Fruit fly (Drosophila melanogaster): ENCODE data around the gene CG7133.

CG7133 gene

DNA sequence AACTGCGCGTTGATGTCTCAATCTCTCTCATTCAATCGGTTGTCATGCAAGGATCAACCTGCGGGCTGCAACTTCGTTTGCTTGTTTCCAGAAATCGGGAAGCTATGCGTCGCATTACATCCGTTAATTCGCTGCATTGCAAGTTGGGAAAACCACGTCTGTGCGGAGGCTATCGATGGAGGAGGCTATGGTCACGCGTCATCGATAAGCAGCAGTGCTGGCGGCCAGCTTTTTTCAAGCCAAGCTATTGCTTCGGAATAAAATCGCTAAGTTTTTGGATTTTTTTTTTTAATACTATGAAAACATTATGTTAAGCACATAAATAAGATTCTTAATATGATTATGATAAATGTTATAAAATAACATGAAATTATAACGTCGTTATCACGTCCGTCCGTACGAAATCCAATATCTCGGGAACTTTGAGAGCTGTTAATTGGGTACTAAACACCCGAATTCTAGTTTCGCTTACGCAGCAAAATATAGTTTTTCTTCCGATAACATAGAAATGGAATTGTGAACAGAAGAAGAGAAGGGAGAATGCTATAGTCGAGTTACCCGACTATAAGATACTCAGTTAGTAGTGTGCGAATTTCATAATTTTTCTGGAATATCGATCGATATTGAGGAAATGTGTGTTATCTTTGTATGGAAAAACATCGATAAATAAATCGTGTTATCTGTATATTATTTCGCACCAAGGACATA is 2.5 kb downstream of the CG7133 start, which contains the start of gene CG7139 (continued):
- no peak for TF ChIP-seq tll (GFP tag; optimal IDR thresholded peaks at IDR 0.05)
- no peak for TF ChIP-seq tup (GFP tag; optimal IDR thresholded peaks at IDR 0.05)
- no peak for TF ChIP-seq Lim3 (GFP tag; IDR thresholded peaks at IDR 0.05)
- TF ChIP-seq CG7839 (tag; optimal IDR thresholded peaks at IDR 0.05): no peak
- TF ChIP-seq jumu (GFP tag; optimal IDR thresholded peaks at IDR 0.05): no peak
- TF ChIP-seq CG8290 (GFP tag; optimal IDR thresholded peaks at IDR 0.05): peak; percentile 50
- peak; percentile 54 to 69 for TF ChIP-seq CG8290 (tag; optimal IDR thresholded peaks at IDR 0.05)
- peak; percentile 22 for TF ChIP-seq nmo (GFP tag; optimal IDR thresholded peaks at IDR 0.05)
- peak; percentile 58 for TF ChIP-seq D19A (tag; optimal IDR thresholded peaks at IDR 0.05)
- TF ChIP-seq CG2199 (GFP tag; IDR thresholded peaks at IDR 0.05): no peak
- TF ChIP-seq CG2202 (tag; optimal IDR thresholded peaks at IDR 0.05): no peak
- no peak for TF ChIP-seq dm (GFP tag; optimal IDR thresholded peaks at IDR 0.05)
- no peak for TF ChIP-seq Nf-YC (tag; optimal IDR thresholded peaks at IDR 0.05)
- no peak for TF ChIP-seq scrt (GFP tag; optimal IDR thresholded peaks at IDR 0.05)
- peak; percentile 37 for TF ChIP-seq CG30403 (GFP tag; optimal IDR thresholded peaks at IDR 0.05)
- TF ChIP-seq unc-4 (GFP tag; IDR thresholded peaks at IDR 0.05; ENCODE audit: partially characterized antibody): peak; percentile 48; the same call in 1 of the 2 replicates
- no peak for TF ChIP-seq Oaz (GFP tag; IDR thresholded peaks at IDR 0.05)
- TF ChIP-seq CG4854 (GFP tag; optimal IDR thresholded peaks at IDR 0.05): no peak
- no peak for TF ChIP-seq Deaf1 (tag; optimal IDR thresholded peaks at IDR 0.05)
- TF ChIP-seq Fer1 (GFP tag; optimal IDR thresholded peaks at IDR 0.05): no peak
- no peak for TF ChIP-seq CG8765 (GFP tag; IDR thresholded peaks at IDR 0.05)
- TF ChIP-seq knrl (GFP tag; IDR thresholded peaks at IDR 0.05; ENCODE audit: partially characterized antibody): peak; percentile 62
- TF ChIP-seq Antp (GFP tag; optimal IDR thresholded peaks at IDR 0.05): no peak
- peak; percentile 85 for TF ChIP-seq CG16813 (GFP tag; IDR thresholded peaks at IDR 0.05; ENCODE audit: partially characterized antibody)
- TF ChIP-seq pros (GFP tag; optimal IDR thresholded peaks at IDR 0.05): no peak
- TF ChIP-seq Mes4 (GFP tag; optimal IDR thresholded peaks at IDR 0.05): no peak
- TF ChIP-seq esg (GFP tag; conservative IDR thresholded peaks at IDR 0.05): no peak
- TF ChIP-seq Chrac-16 (GFP tag; optimal IDR thresholded peaks at IDR 0.05): no peak

DNA sequence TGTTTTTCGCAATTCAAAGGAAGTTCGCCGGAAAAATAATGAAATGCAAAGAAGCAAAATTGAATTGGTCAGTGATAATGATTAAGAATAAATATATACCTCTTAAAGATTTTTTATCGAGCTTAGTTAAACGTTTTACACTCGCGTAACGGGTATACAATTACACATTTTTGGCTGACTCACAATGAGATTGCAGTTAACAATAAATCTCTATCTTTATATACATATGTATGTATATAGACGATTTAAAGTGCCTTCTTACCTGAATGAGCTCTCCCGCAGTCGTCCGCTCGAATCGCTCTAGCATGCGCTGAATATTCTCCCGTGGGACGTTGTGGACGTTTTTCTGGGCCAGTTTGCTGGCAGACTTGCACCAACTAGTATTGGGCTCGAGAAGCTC is 3.8 kb downstream of the CG7133 start:
- TF ChIP-seq zen2 (GFP tag; IDR thresholded peaks at IDR 0.05; ENCODE audit: partially characterized antibody) (no peak), nerfin-1 (tag; optimal IDR thresholded peaks at IDR 0.05) (no peak), lov (optimal IDR thresholded peaks at IDR 0.05) (no peak), lov (GFP tag; IDR thresholded peaks at IDR 0.05) (no peak), sima (GFP tag; optimal IDR thresholded peaks at IDR 0.05) (no peak), CG7372 (GFP tag; IDR thresholded peaks at IDR 0.05) (no peak), lmd (GFP tag; IDR thresholded peaks at IDR 0.05) (no peak), CG13624 (GFP tag; optimal IDR thresholded peaks at IDR 0.05) (no peak)

DNA sequence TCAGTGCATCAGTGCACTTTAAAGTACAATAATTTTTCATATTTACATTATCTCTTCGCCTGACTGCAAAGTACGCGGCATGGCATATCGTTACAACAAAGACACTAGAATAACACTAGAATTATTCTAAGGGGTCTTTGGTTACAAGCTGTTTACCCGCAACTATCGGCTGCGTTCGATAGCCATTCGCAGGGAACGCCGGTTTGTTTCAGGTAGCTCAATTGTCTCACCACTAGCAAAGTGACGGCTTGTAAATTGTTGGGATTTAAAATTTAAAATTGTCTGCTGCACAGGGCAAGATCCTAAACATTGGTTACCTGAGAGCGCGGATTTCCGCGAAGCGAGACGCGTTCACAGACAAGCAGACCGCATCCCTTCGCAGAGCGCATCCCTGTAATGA is 8.6 kb downstream of the CG7133 start, which contains the start of gene CG14561:
TSS of gene CG14561 (plus strand) at position 214 of the 400 bp plus-strand sequence.
- TF ChIP-seq CG32772 (GFP tag; IDR thresholded peaks at IDR 0.05) (no peak), CG6854 (GFP tag; optimal IDR thresholded peaks at IDR 0.05) (no peak), lbe (GFP tag; optimal IDR thresholded peaks at IDR 0.05) (no peak), gcm (GFP tag; optimal IDR thresholded peaks at IDR 0.05) (peak; percentile 37), HmgD (GFP tag; optimal IDR thresholded peaks at IDR 0.05) (peak; percentile 63), CHES-1-like (GFP tag; optimal IDR thresholded peaks at IDR 0.05) (peak; percentile 4), CG31224 (GFP tag; IDR thresholded peaks at IDR 0.05) (no peak), E2f2 (GFP tag; IDR thresholded peaks at IDR 0.05) (peak; percentile 78), Xrp1 (GFP tag; IDR thresholded peaks at IDR 0.05) (peak; percentile 14; the same call in 1 of the 2 replicates), hbn (GFP tag; IDR thresholded peaks at IDR 0.05; ENCODE audit: partially characterized antibody) (peak; percentile 89), zen (tag; optimal IDR thresholded peaks at IDR 0.05) (peak; percentile 46), Asciz (GFP tag; optimal IDR thresholded peaks at IDR 0.05) (no peak), sob (GFP tag; IDR thresholded peaks at IDR 0.05) (0 out of 2 replicates have a peak, but pooled peaks have one; percentile 12), Eip74EF (GFP tag; optimal IDR thresholded peaks at IDR 0.05) (no peak)

All from whole organism, embryonic.